Fruit fly (Drosophila melanogaster) whole organism, embryonic: ENCODE results near the gene Sec13.
A peak's percentile ranks its signal among the peaks of the same experiment; 100 is the strongest.

Experiments used
- CG1024 ChIP-seq: fragments of 200-800 bp; sonication (Bioruptor generic); IDR thresholded peaks from 2 replicates; pipeline ENCODE4 v1.3.6; 2022; ENCODE audit warnings: missing biosample characterization, missing genetic modification characterization
- CG10274 ChIP-seq: fragments of 200-800 bp; sonication (Bioruptor generic); optimal IDR thresholded peaks from 3 replicates; lab custom pipeline; 2017; ENCODE audit warnings: missing biosample characterization, mild to moderate bottlenecking, missing genetic modification characterization
- CG10321 ChIP-seq: fragments of 200-800 bp; sonication (Bioruptor generic); IDR thresholded peaks from 2 replicates; pipeline ENCODE4 v1.3.6; 2022; ENCODE audit warnings: missing biosample characterization, missing genetic modification characterization
- CG11085 ChIP-seq: fragments of 200-800 bp; sonication (Bioruptor generic); IDR thresholded peaks from 2 replicates; pipeline ENCODE4 v1.3.6; 2022; ENCODE audit warnings: missing biosample characterization, missing genetic modification characterization
- CG12071 ChIP-seq: fragments of 200-800 bp; sonication (Bioruptor generic); optimal IDR thresholded peaks from 3 replicates; lab custom pipeline; 2018; ENCODE audit warnings: missing biosample characterization, mild to moderate bottlenecking, missing genetic modification characterization
- CG12391 ChIP-seq: fragments of 200-800 bp; sonication (Bioruptor generic); optimal IDR thresholded peaks from 3 replicates; lab custom pipeline; 2018; ENCODE audit warnings: missing biosample characterization, mild to moderate bottlenecking, missing genetic modification characterization, moderate library complexity
- CG13424 ChIP-seq: fragments of 200-800 bp; sonication (Bioruptor generic); optimal IDR thresholded peaks from 2 replicates; lab custom pipeline; 2019; ENCODE audit warnings: missing biosample characterization, mild to moderate bottlenecking, missing genetic modification characterization, moderate library complexity
- CG15269 ChIP-seq: fragments of 200-800 bp; sonication (Bioruptor generic); optimal IDR thresholded peaks from 2 replicates; lab custom pipeline; 2018; ENCODE audit warnings: missing biosample characterization, mild to moderate bottlenecking, missing genetic modification characterization, moderate library complexity
- CG15514 ChIP-seq: fragments of 200-800 bp; sonication (Bioruptor generic); optimal IDR thresholded peaks from 3 replicates; lab custom pipeline; 2017; ENCODE audit warnings: missing biosample characterization, missing genetic modification characterization, mild to moderate bottlenecking, moderate library complexity, missing genetic modification reagents
- CG16779 ChIP-seq: fragments of 200-800 bp; sonication (Bioruptor generic); IDR thresholded peaks from 2 replicates; pipeline ENCODE4 v1.3.6; 2022; ENCODE audit warnings: missing biosample characterization, missing genetic modification characterization
- CG16815 ChIP-seq: fragments of 200-800 bp; sonication (Bioruptor generic); optimal IDR thresholded peaks from 3 replicates; lab custom pipeline; 2017; ENCODE audit warnings: missing biosample characterization, mild to moderate bottlenecking, missing genetic modification characterization
- CG17359 ChIP-seq: fragments of 200-800 bp; sonication (Bioruptor generic); optimal IDR thresholded peaks from 3 replicates; lab custom pipeline; 2018; ENCODE audit warnings: missing biosample characterization, mild to moderate bottlenecking, missing genetic modification characterization, moderate library complexity
- CG17361 ChIP-seq: fragments of 200-800 bp; sonication (Bioruptor generic); IDR thresholded peaks from 3 replicates; pipeline ENCODE4 v1.3.6; 2022; ENCODE audit warnings: missing biosample characterization, missing genetic modification characterization
- CG17568 ChIP-seq: fragments of 200-800 bp; sonication (Bioruptor generic); optimal IDR thresholded peaks from 2 replicates; lab custom pipeline; 2018; ENCODE audit warnings: missing biosample characterization, mild to moderate bottlenecking, missing genetic modification characterization, moderate library complexity
- CG18011 ChIP-seq: fragments of 200-800 bp; sonication (Bioruptor generic); optimal IDR thresholded peaks from 2 replicates; lab custom pipeline; 2017; ENCODE audit warnings: missing biosample characterization, missing genetic modification characterization, mild to moderate bottlenecking, moderate library complexity, missing genotype
- CG18262 ChIP-seq: fragments of 200-800 bp; optimal IDR thresholded peaks from 3 replicates; lab custom pipeline; 2019; ENCODE audit warnings: missing biosample characterization, mild to moderate bottlenecking, missing genetic modification characterization, moderate library complexity
- CG18764 ChIP-seq: fragments of 200-800 bp; sonication (Bioruptor generic); optimal IDR thresholded peaks from 3 replicates; lab custom pipeline; 2016; ENCODE audit warnings: missing biosample characterization, missing genetic modification characterization
- CG2129 ChIP-seq: fragments of 200-800 bp; sonication (Bioruptor generic); IDR thresholded peaks from 2 replicates; pipeline ENCODE4 v1.3.6; 2022; ENCODE audit warnings: missing biosample characterization, missing genetic modification characterization; ENCODE audit not compliant: partially characterized antibody
- CG2678 ChIP-seq: fragments of 200-800 bp; sonication (Bioruptor generic); optimal IDR thresholded peaks from 3 replicates; lab custom pipeline; 2019; ENCODE audit warnings: missing biosample characterization, mild to moderate bottlenecking, missing genetic modification characterization, moderate library complexity
- CG31224 ChIP-seq: fragments of 200-800 bp; sonication (Bioruptor generic); IDR thresholded peaks from 2 replicates; pipeline ENCODE4 v1.3.6; 2022; ENCODE audit warnings: missing biosample characterization, missing genetic modification characterization
- CG3163 ChIP-seq: fragments of 200-800 bp; sonication (Bioruptor generic); optimal IDR thresholded peaks from 3 replicates; lab custom pipeline; 2016; ENCODE audit warnings: missing biosample characterization, missing genetic modification characterization
- CG32532 ChIP-seq: fragments of 200-800 bp; sonication (Bioruptor generic); IDR thresholded peaks from 2 replicates; pipeline ENCODE4 v1.3.6; 2022; ENCODE audit warnings: missing biosample characterization, missing genetic modification characterization
- CG3995 ChIP-seq: fragments of 200-800 bp; sonication (Bioruptor generic); optimal IDR thresholded peaks from 3 replicates; lab custom pipeline; 2016; ENCODE audit warnings: missing biosample characterization, missing genetic modification characterization
- CG9215 ChIP-seq: fragments of 200-800 bp; sonication (Bioruptor generic); IDR thresholded peaks from 2 replicates; pipeline ENCODE4 v1.3.6; 2022; ENCODE audit warnings: missing biosample characterization, missing genetic modification characterization
- CG9727 ChIP-seq: fragments of 200-800 bp; sonication (Bioruptor generic); optimal IDR thresholded peaks from 3 replicates; lab custom pipeline; 2017; ENCODE audit warnings: missing biosample characterization, mild to moderate bottlenecking, missing genetic modification characterization
- Camta ChIP-seq: fragments of 200-800 bp; sonication (Bioruptor generic); optimal IDR thresholded peaks from 2 replicates; lab custom pipeline; 2016; ENCODE audit warnings: missing biosample characterization, missing genetic modification characterization
- Ets65A ChIP-seq: fragments of 200-800 bp; sonication (Bioruptor generic); peaks from one replicate; lab custom pipeline; 2016; ENCODE audit warnings: missing biosample characterization, missing genetic modification characterization
- Fer1 ChIP-seq: fragments of 200-800 bp; sonication (Bioruptor generic); optimal IDR thresholded peaks from 2 replicates; lab custom pipeline; 2017; ENCODE audit warnings: missing biosample characterization, mild to moderate bottlenecking, missing genetic modification characterization
- HLH3B ChIP-seq: fragments of 200-800 bp; sonication (Bioruptor generic); IDR thresholded peaks from 2 replicates; pipeline ENCODE4 v1.3.6; 2022; ENCODE audit warnings: missing biosample characterization, missing genetic modification characterization
- HLH54F ChIP-seq: fragments of 200-800 bp; sonication (Bioruptor generic); optimal IDR thresholded peaks from 3 replicates; lab custom pipeline; 2016; ENCODE audit warnings: missing biosample characterization, missing genetic modification characterization
- Hr39 ChIP-seq: fragments of >200 bp; optimal IDR thresholded peaks from 2 replicates; lab custom pipeline; 2017
- Hr51 ChIP-seq, 2 experiments: fragments of 200-800 bp; sonication (Bioruptor generic); optimal IDR thresholded peaks; 2 replicates in 1 of 2; 3 replicates in 1 of 2; lab custom pipeline; 2016 to 2018; ENCODE audit warnings: missing biosample characterization in 2 of 2, missing genetic modification characterization in 2 of 2, mild to moderate bottlenecking in 1 of 2, moderate library complexity in 1 of 2
- Ptx1 ChIP-seq: fragments of 200-800 bp; sonication (Bioruptor generic); IDR thresholded peaks from 2 replicates; pipeline ENCODE4 v1.3.6; 2022; ENCODE audit warnings: missing biosample characterization, missing genetic modification characterization
- YL-1 ChIP-seq: fragments of 200-800 bp; sonication (Bioruptor generic); optimal IDR thresholded peaks from 3 replicates; lab custom pipeline; 2017; ENCODE audit warnings: missing biosample characterization, mild to moderate bottlenecking, missing genetic modification characterization
- ab ChIP-seq: fragments of 200-800 bp; sonication (Bioruptor generic); optimal IDR thresholded peaks from 2 replicates; lab custom pipeline; 2016; ENCODE audit warnings: missing biosample characterization, missing genetic modification characterization
- bcd ChIP-seq: fragments of 200-800 bp; sonication (Bioruptor generic); optimal IDR thresholded peaks from 2 replicates; lab custom pipeline; 2017; ENCODE audit warnings: missing biosample characterization, mild to moderate bottlenecking, missing genetic modification characterization
- dan ChIP-seq: fragments of 200-800 bp; sonication (Bioruptor generic); IDR thresholded peaks from 2 replicates; pipeline ENCODE4 v1.3.6; 2022; ENCODE audit warnings: missing biosample characterization, missing genetic modification characterization
- eyg ChIP-seq: fragments of 200-800 bp; sonication (Bioruptor generic); optimal IDR thresholded peaks from 3 replicates; lab custom pipeline; 2016; ENCODE audit warnings: missing biosample characterization, missing genetic modification characterization
- grau ChIP-seq: fragments of 200-800 bp; optimal IDR thresholded peaks from 3 replicates; lab custom pipeline; 2019; ENCODE audit warnings: missing biosample characterization, mild to moderate bottlenecking, missing genetic modification characterization, moderate library complexity
- jigr1 ChIP-seq: fragments of 200-800 bp; sonication (Bioruptor generic); IDR thresholded peaks from 3 replicates; pipeline ENCODE4 v1.3.6; 2022; ENCODE audit warnings: missing biosample characterization, missing genetic modification characterization
- lbe ChIP-seq: fragments of 200-800 bp; sonication (Bioruptor generic); optimal IDR thresholded peaks from 2 replicates; lab custom pipeline; 2016; ENCODE audit warnings: missing biosample characterization, mild to moderate bottlenecking, missing genetic modification characterization
- lola ChIP-seq, 3 experiments: fragments of >200 bp in 2 of 3; fragments of 200-800 bp in 1 of 3; sonication (Bioruptor generic) in 1 of 3; optimal IDR thresholded peaks; 2 replicates each; lab custom pipeline; 2017 to 2019; ENCODE audit warnings: missing biosample characterization in 3 of 3, missing genetic modification characterization in 3 of 3, mild to moderate bottlenecking in 1 of 3, moderate library complexity in 1 of 3
- pita ChIP-seq: fragments of 200-800 bp; sonication (Bioruptor generic); optimal IDR thresholded peaks from 2 replicates; lab custom pipeline; 2017; ENCODE audit warnings: missing biosample characterization, mild to moderate bottlenecking, missing genetic modification characterization
- psq ChIP-seq: fragments of 200-800 bp; sonication (Bioruptor generic); optimal IDR thresholded peaks from 2 replicates; lab custom pipeline; 2017; ENCODE audit warnings: missing biosample characterization, missing genetic modification characterization
- scrt ChIP-seq: fragments of 200-800 bp; sonication (Bioruptor generic); optimal IDR thresholded peaks from 2 replicates; lab custom pipeline; 2018; ENCODE audit warnings: missing biosample characterization, mild to moderate bottlenecking, missing genetic modification characterization, moderate library complexity
- sens ChIP-seq: fragments of 200-800 bp; sonication (Bioruptor generic); peaks from one replicate; lab custom pipeline; 2016; ENCODE audit warnings: missing biosample characterization, missing genetic modification characterization
- sima ChIP-seq: fragments of 200-800 bp; sonication (Bioruptor generic); optimal IDR thresholded peaks from 2 replicates; lab custom pipeline; 2016; ENCODE audit warnings: missing biosample characterization, missing genetic modification characterization
- ssp ChIP-seq: fragments of 200-800 bp; sonication (Bioruptor generic); IDR thresholded peaks from 2 replicates; pipeline ENCODE4 v1.3.6; 2022; ENCODE audit warnings: missing biosample characterization, missing genetic modification characterization
- sug ChIP-seq: fragments of 200-800 bp; optimal IDR thresholded peaks from 2 replicates; lab custom pipeline; 2019; ENCODE audit warnings: missing biosample characterization, mild to moderate bottlenecking, missing genetic modification characterization, moderate library complexity
- wdn ChIP-seq: fragments of 200-800 bp; sonication (Bioruptor generic); IDR thresholded peaks from 2 replicates; pipeline ENCODE4 v1.3.6; 2022; ENCODE audit warnings: missing biosample characterization, missing genetic modification characterization
- zfh2 ChIP-seq: fragments of 200-800 bp; sonication (Bioruptor generic); optimal IDR thresholded peaks from 2 replicates; lab custom pipeline; 2016; ENCODE audit warnings: missing biosample characterization, missing genetic modification characterization

Sec13 gene

dm6 chr3R:23363515-23364124, 7.5 kb downstream of the Sec13 start, which contains the start of gene CG4408 (continued):
- TF ChIP-seq zfh2 (GFP tag; lab: Kevin White, UChicago) (peak; percentile 53), CG17359 (peak; percentile 51), CG3995 (GFP tag; lab: Kevin White, UChicago) (no peak), pita (GFP tag; lab: Kevin White, UChicago) (no peak), sug (tag; lab: Kevin White, UChicago) (no peak), Camta (GFP tag; lab: Kevin White, UChicago) (no peak), Hr51 (GFP tag; optimal IDR thresholded peaks at IDR 0.05; lab: Kevin White, UChicago) (peak in 1 of 2 experiments; percentile 31), Ptx1 (peak; percentile 52; the same call in 1 of the 2 replicates), sens (GFP tag; lab: Kevin White, UChicago) (peak; percentile 79), CG1024 (GFP tag; lab: Robert Waterston, UW) (no peak), CG10274 (GFP tag; lab: Kevin White, UChicago) (peak; percentile 84), CG31224 (GFP tag; lab: Robert Waterston, UW) (no peak), wdn (GFP tag; lab: Robert Waterston, UW) (no peak), CG18764 (GFP tag; lab: Kevin White, UChicago) (no peak), CG10321 (GFP tag; lab: Robert Waterston, UW) (no peak), CG3163 (GFP tag; lab: Kevin White, UChicago) (no peak), CG12071 (GFP tag; lab: Kevin White, UChicago) (peak; percentile 45), CG11085 (GFP tag; lab: Robert Waterston, UW) (peak; percentile 10; the same call in 1 of the 2 replicates), ab (GFP tag; lab: Kevin White, UChicago) (no peak), ssp (GFP tag; lab: Robert Waterston, UW) (no peak), YL-1 (GFP tag; lab: Kevin White, UChicago) (no peak), CG15514 (peak; percentile 3), HLH54F (GFP tag; lab: Kevin White, UChicago) (no peak), scrt (GFP tag; lab: Kevin White, UChicago) (peak; percentile 6), lola (GFP tag; optimal IDR thresholded peaks at IDR 0.05; lab: Kevin White, UChicago) (no peak), sima (no peak), lbe (GFP tag; lab: Kevin White, UChicago) (peak; percentile 86), psq (GFP tag; lab: Kevin White, UChicago) (no peak), bcd (no peak), CG18262 (tag; lab: Kevin White, UChicago) (peak; percentile 24), CG2129 (GFP tag; lab: Robert Waterston, UW) (no peak), HLH3B (GFP tag; lab: Robert Waterston, UW) (0 out of 2 replicates have a peak, but pooled peaks have one; percentile 30), dan (GFP tag; lab: Robert Waterston, UW) (no peak), CG16815 (GFP tag; lab: Kevin White, UChicago) (no peak), Fer1 (GFP tag; lab: Kevin White, UChicago) (no peak), CG9727 (GFP tag; lab: Kevin White, UChicago) (peak; percentile 36), CG16779 (GFP tag; lab: Robert Waterston, UW) (no peak), grau (tag; lab: Kevin White, UChicago) (peak; percentile 46), CG2678 (tag; lab: Kevin White, UChicago) (peak; percentile 65), Ets65A (GFP tag; lab: Kevin White, UChicago) (peak; percentile 30), CG13424 (tag; lab: Kevin White, UChicago) (peak; percentile 19), Hr39 (lab: Kevin White, UChicago) (no peak), CG15269 (tag; lab: Kevin White, UChicago) (peak; percentile 40), CG12391 (tag; lab: Kevin White, UChicago) (peak; percentile 10), CG9215 (GFP tag; lab: Robert Waterston, UW) (peak; percentile 35; the same call in 1 of the 2 replicates), CG17568 (GFP tag; lab: Kevin White, UChicago) (no peak), jigr1 (no peak), CG18011 (GFP tag; lab: Kevin White, UChicago) (no peak), eyg (GFP tag; lab: Kevin White, UChicago) (no peak), CG17361 (GFP tag; lab: Robert Waterston, UW) (0 out of 3 replicates have a peak, but pooled peaks have one; percentile 22), CG32532 (GFP tag; lab: Robert Waterston, UW) (peak; percentile 67; the same call in 1 of the 2 replicates)
